Fruit fly (Drosophila melanogaster) whole organism, embryonic: ENCODE measurements around the gene PEK.

Experiments
- Awh ChIP-seq: fragments of 200-800 bp; sonication (Bioruptor generic); IDR thresholded peaks from 2 replicates; pipeline ENCODE4, ENCODE4 v1.3.6; 2022; ENCODE audit warnings: missing biosample characterization, missing genetic modification characterization
- CG10654 ChIP-seq: fragments of 200-800 bp; sonication (Bioruptor generic); optimal IDR thresholded peaks from 2 replicates; lab custom pipeline; 2016; ENCODE audit warnings: missing biosample characterization, missing genetic modification characterization
- CG10959 ChIP-seq: fragments of 200-800 bp; sonication (Bioruptor generic); IDR thresholded peaks from 2 replicates; pipeline ENCODE4 v1.3.6; 2022; ENCODE audit warnings: missing biosample characterization, missing genetic modification characterization
- CG12104 ChIP-seq: fragments of 200-800 bp; sonication (Bioruptor generic); optimal IDR thresholded peaks from 3 replicates; lab custom pipeline; 2016; ENCODE audit warnings: missing biosample characterization, missing genetic modification characterization
- CG12219 ChIP-seq: fragments of 200-800 bp; sonication (Bioruptor generic); optimal IDR thresholded peaks from 3 replicates; lab custom pipeline; 2018; ENCODE audit warnings: missing biosample characterization, mild to moderate bottlenecking, missing genetic modification characterization
- CG12391 ChIP-seq: fragments of 200-800 bp; sonication (Bioruptor generic); optimal IDR thresholded peaks from 3 replicates; lab custom pipeline; 2018; ENCODE audit warnings: missing biosample characterization, mild to moderate bottlenecking, missing genetic modification characterization, moderate library complexity
- CG12659 ChIP-seq: fragments of 200-800 bp; sonication (Bioruptor generic); optimal IDR thresholded peaks from 3 replicates; lab custom pipeline; 2017; ENCODE audit warnings: mild to moderate bottlenecking, missing biosample characterization, missing genetic modification reagents, missing genetic modification characterization
- CG14014 ChIP-seq: fragments of 200-800 bp; sonication (Bioruptor generic); IDR thresholded peaks from 2 replicates; pipeline ENCODE4 v1.3.6; 2022; ENCODE audit warnings: missing biosample characterization, missing genetic modification characterization
- CG14050 ChIP-seq: fragments of 200-800 bp; sonication (Bioruptor generic); IDR thresholded peaks from 3 replicates; pipeline ENCODE4 v1.3.6; 2022; ENCODE audit warnings: missing biosample characterization, missing genetic modification characterization
- CG14860 ChIP-seq: fragments of 200-800 bp; sonication (Bioruptor generic); IDR thresholded peaks from 3 replicates; pipeline ENCODE4 v1.3.6; 2022; ENCODE audit warnings: missing biosample characterization, missing genetic modification characterization; ENCODE audit not compliant: partially characterized antibody
- CG15514 ChIP-seq: fragments of 200-800 bp; sonication (Bioruptor generic); optimal IDR thresholded peaks from 3 replicates; lab custom pipeline; 2017; ENCODE audit warnings: missing biosample characterization, missing genetic modification characterization, mild to moderate bottlenecking, moderate library complexity, missing genetic modification reagents
- CG15601 ChIP-seq: fragments of 200-800 bp; sonication (Bioruptor generic); optimal IDR thresholded peaks from 3 replicates; lab custom pipeline; 2019; ENCODE audit warnings: missing biosample characterization, mild to moderate bottlenecking, missing genetic modification characterization, moderate library complexity
- CG16779 ChIP-seq: fragments of 200-800 bp; sonication (Bioruptor generic); IDR thresholded peaks from 2 replicates; pipeline ENCODE4 v1.3.6; 2022; ENCODE audit warnings: missing biosample characterization, missing genetic modification characterization
- CG17328 ChIP-seq: fragments of 200-800 bp; sonication (Bioruptor generic); IDR thresholded peaks from 2 replicates; pipeline ENCODE4 v1.3.6; 2022; ENCODE audit warnings: missing biosample characterization, missing genetic modification characterization
- CG17612 ChIP-seq: fragments of 200-800 bp; sonication (Bioruptor generic); IDR thresholded peaks from 2 replicates; pipeline ENCODE4 v1.3.6; 2022; ENCODE audit warnings: missing biosample characterization, missing genetic modification characterization
- CG2875 ChIP-seq: fragments of 200-800 bp; sonication (Bioruptor generic); optimal IDR thresholded peaks from 2 replicates; lab custom pipeline; 2017; ENCODE audit warnings: missing biosample characterization, mild to moderate bottlenecking, missing genetic modification characterization, missing genetic modification reagents
- CG2889 ChIP-seq: fragments of 200-800 bp; sonication (Bioruptor generic); IDR thresholded peaks from 3 replicates; pipeline ENCODE4 v1.3.6; 2022; ENCODE audit warnings: missing biosample characterization, missing genetic modification characterization
- CG3407 ChIP-seq: fragments of 200-800 bp; sonication (Bioruptor generic); optimal IDR thresholded peaks from 2 replicates; lab custom pipeline; 2018; ENCODE audit warnings: missing biosample characterization, mild to moderate bottlenecking, missing genetic modification characterization
- CG42726 ChIP-seq: fragments of 200-800 bp; sonication (Bioruptor generic); IDR thresholded peaks from 2 replicates; pipeline ENCODE4 v1.3.6; 2022; ENCODE audit warnings: missing biosample characterization, missing genetic modification characterization; ENCODE audit not compliant: partially characterized antibody
- CG4404 ChIP-seq: fragments of 200-800 bp; sonication (Bioruptor generic); IDR thresholded peaks from 2 replicates; pipeline ENCODE4 v1.3.6; 2022; ENCODE audit warnings: missing biosample characterization, missing genetic modification characterization
- CG5180 ChIP-seq: fragments of 200-800 bp; sonication (Bioruptor generic); optimal IDR thresholded peaks from 3 replicates; lab custom pipeline; 2017; ENCODE audit warnings: missing biosample characterization, missing genetic modification characterization, mild to moderate bottlenecking, moderate library complexity, missing genetic modification reagents
- CG6254 ChIP-seq: fragments of 200-800 bp; sonication (Bioruptor generic); optimal IDR thresholded peaks from 3 replicates; lab custom pipeline; 2017; ENCODE audit warnings: mild to moderate bottlenecking, missing biosample characterization, missing genetic modification reagents, missing genetic modification characterization
- CG8089 ChIP-seq: fragments of 200-800 bp; sonication (Bioruptor generic); optimal IDR thresholded peaks from 3 replicates; lab custom pipeline; 2016; ENCODE audit warnings: missing biosample characterization, missing genetic modification characterization
- CG9609 ChIP-seq: fragments of 200-800 bp; sonication (Bioruptor generic); optimal IDR thresholded peaks from 3 replicates; lab custom pipeline; 2016; ENCODE audit warnings: missing biosample characterization, missing genetic modification characterization
- Dek ChIP-seq: fragments of 200-800 bp; sonication (Bioruptor generic); optimal IDR thresholded peaks from 3 replicates; lab custom pipeline; 2019; ENCODE audit warnings: missing biosample characterization, mild to moderate bottlenecking, missing genetic modification characterization, moderate library complexity
- Ets97D ChIP-seq: fragments of 200-800 bp; sonication (Bioruptor generic); optimal IDR thresholded peaks from 3 replicates; lab custom pipeline; 2016; ENCODE audit warnings: missing biosample characterization, missing genetic modification characterization
- Fer3 ChIP-seq: fragments of 200-800 bp; sonication (Bioruptor generic); optimal IDR thresholded peaks from 2 replicates; lab custom pipeline; 2018; ENCODE audit warnings: missing biosample characterization, mild to moderate bottlenecking, missing genetic modification characterization, moderate library complexity
- HmgD ChIP-seq: fragments of 200-800 bp; sonication (Bioruptor generic); optimal IDR thresholded peaks from 3 replicates; lab custom pipeline; 2016; ENCODE audit warnings: missing biosample characterization, missing genetic modification characterization
- Hr51 ChIP-seq, 2 experiments: fragments of 200-800 bp; sonication (Bioruptor generic); optimal IDR thresholded peaks; 2 replicates in 1 of 2; 3 replicates in 1 of 2; lab custom pipeline; 2016 to 2018; ENCODE audit warnings: missing biosample characterization in 2 of 2, missing genetic modification characterization in 2 of 2, mild to moderate bottlenecking in 1 of 2, moderate library complexity in 1 of 2
- Hsf ChIP-seq: fragments of 200-800 bp; sonication (Bioruptor generic); optimal IDR thresholded peaks from 3 replicates; lab custom pipeline; 2016; ENCODE audit warnings: missing biosample characterization, missing genetic modification characterization
- Med ChIP-seq: fragments of 200-800 bp; sonication (Bioruptor generic); peaks from one replicate; lab custom pipeline; 2016; ENCODE audit warnings: missing biosample characterization, missing genetic modification characterization, mild to moderate bottlenecking, inconsistent platforms, moderate library complexity
- Nf-YB ChIP-seq: fragments of 200-800 bp; sonication (Bioruptor generic); optimal IDR thresholded peaks from 3 replicates; lab custom pipeline; 2019; ENCODE audit warnings: missing biosample characterization, mild to moderate bottlenecking, missing genetic modification characterization, moderate library complexity
- Nf-YC ChIP-seq: fragments of 200-800 bp; optimal IDR thresholded peaks from 3 replicates; lab custom pipeline; 2019; ENCODE audit warnings: missing biosample characterization, mild to moderate bottlenecking, missing genetic modification characterization, moderate library complexity
- TFAM ChIP-seq: fragments of 200-800 bp; sonication (Bioruptor generic); optimal IDR thresholded peaks from 2 replicates; lab custom pipeline; 2017; ENCODE audit warnings: missing biosample characterization, missing genetic modification characterization, inconsistent platforms
- Trl ChIP-seq, 3 experiments: fragments of >200 bp in 2 of 3; fragments of 200-800 bp in 1 of 3; sonication (Bioruptor generic) in 1 of 3; optimal IDR thresholded peaks; 2 replicates in 1 of 3; 3 replicates in 2 of 3; lab custom pipeline; 2016 to 2017; ENCODE audit warnings: missing biosample characterization in 1 of 3, missing genetic modification characterization in 1 of 3
- Xrp1 ChIP-seq: fragments of 200-800 bp; sonication (Bioruptor generic); IDR thresholded peaks from 2 replicates; pipeline ENCODE4 v1.3.6; 2022; ENCODE audit warnings: missing biosample characterization, missing genetic modification characterization
- ase ChIP-seq: fragments of 200-800 bp; sonication (Bioruptor generic); IDR thresholded peaks from 3 replicates; pipeline ENCODE4 v1.3.6; 2022; ENCODE audit warnings: missing biosample characterization, missing genetic modification characterization
- crol ChIP-seq: fragments of 200-800 bp; sonication (Bioruptor generic); IDR thresholded peaks from 2 replicates; pipeline ENCODE4 v1.3.6; 2022; ENCODE audit warnings: missing biosample characterization, missing genetic modification characterization
- fd3F ChIP-seq: fragments of 200-800 bp; sonication (Bioruptor generic); optimal IDR thresholded peaks from 2 replicates; lab custom pipeline; 2018; ENCODE audit warnings: missing biosample characterization, mild to moderate bottlenecking, missing genetic modification characterization, moderate library complexity
- gcm2 ChIP-seq: fragments of 200-800 bp; sonication (Bioruptor generic); optimal IDR thresholded peaks from 2 replicates; lab custom pipeline; 2016; ENCODE audit warnings: missing biosample characterization, missing genetic modification characterization
- maf-S ChIP-seq: fragments of 200-800 bp; sonication (Bioruptor generic); optimal IDR thresholded peaks from 2 replicates; lab custom pipeline; 2016; ENCODE audit warnings: missing biosample characterization, missing genetic modification characterization
- nerfin-2 ChIP-seq: fragments of 200-800 bp; sonication (Bioruptor generic); IDR thresholded peaks from 2 replicates; pipeline ENCODE4 v1.3.6; 2022; ENCODE audit warnings: missing biosample characterization, missing genetic modification characterization; ENCODE audit not compliant: partially characterized antibody
- peb ChIP-seq: fragments of 200-800 bp; sonication (Bioruptor generic); IDR thresholded peaks from 2 replicates; pipeline ENCODE4 v1.3.6; 2022; ENCODE audit warnings: missing biosample characterization, missing genetic modification characterization
- phol ChIP-seq: fragments of 200-800 bp; sonication (Bioruptor generic); optimal IDR thresholded peaks from 3 replicates; lab custom pipeline; 2018; ENCODE audit warnings: missing biosample characterization, mild to moderate bottlenecking, missing genetic modification characterization, moderate library complexity
- ranshi ChIP-seq: fragments of 200-800 bp; sonication (Bioruptor generic); IDR thresholded peaks from 2 replicates; pipeline ENCODE4 v1.3.6; 2022; ENCODE audit warnings: missing biosample characterization, missing genetic modification characterization
- sim ChIP-seq: fragments of 200-800 bp; sonication (Bioruptor generic); IDR thresholded peaks from 2 replicates; pipeline ENCODE4 v1.3.6; 2022; ENCODE audit warnings: missing biosample characterization, missing genetic modification characterization
- sima ChIP-seq: fragments of 200-800 bp; sonication (Bioruptor generic); optimal IDR thresholded peaks from 2 replicates; lab custom pipeline; 2016; ENCODE audit warnings: missing biosample characterization, missing genetic modification characterization
- so ChIP-seq: fragments of 200-800 bp; sonication (Bioruptor generic); IDR thresholded peaks from 3 replicates; pipeline ENCODE4 v1.3.6; 2022; ENCODE audit warnings: missing biosample characterization, missing genetic modification characterization
- tup ChIP-seq: fragments of 200-800 bp; sonication (Bioruptor generic); optimal IDR thresholded peaks from 2 replicates; lab custom pipeline; 2016; ENCODE audit warnings: missing biosample characterization, mild to moderate bottlenecking, missing genetic modification characterization, moderate library complexity
- vfl ChIP-seq: fragments of 200-800 bp; sonication (Bioruptor generic); optimal IDR thresholded peaks from 2 replicates; lab custom pipeline; 2016; ENCODE audit warnings: missing biosample characterization, missing genetic modification characterization
- vnd ChIP-seq: fragments of 200-800 bp; sonication (Bioruptor generic); IDR thresholded peaks from 3 replicates; pipeline ENCODE4 v1.3.6; 2022; ENCODE audit warnings: missing biosample characterization, missing genetic modification characterization; ENCODE audit not compliant: partially characterized antibody

The PEK gene

DNA sequence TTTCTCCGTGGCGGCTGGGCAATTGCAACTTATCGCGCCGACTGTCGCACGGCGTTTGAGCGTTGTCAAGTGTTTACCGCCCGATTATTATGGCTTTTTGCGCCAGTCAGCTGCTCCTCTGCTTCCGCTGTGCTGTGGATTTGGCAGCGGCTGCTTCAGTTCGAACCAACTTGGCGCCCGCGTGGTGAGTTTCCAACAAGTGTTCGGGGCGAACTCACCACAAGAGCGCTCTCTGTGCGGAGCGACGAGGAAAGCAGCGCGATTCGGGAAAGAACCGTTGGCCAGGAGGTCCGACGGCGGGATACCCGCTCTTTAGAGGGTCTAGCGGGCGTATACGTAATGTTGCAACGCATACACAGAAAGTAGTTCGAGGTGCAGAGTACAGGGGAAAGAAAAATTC lies 38.1 kb upstream of the PEK start, which contains the start of gene NKCC (continued):
- no peak for TF ChIP-seq Trl (optimal IDR thresholded peaks at IDR 0.05; lab: Kevin White, UChicago)
- TF ChIP-seq Trl (GFP tag; optimal IDR thresholded peaks at IDR 0.05; lab: Kevin White, UChicago) = no peak
- TF ChIP-seq CG5180 (GFP tag; lab: Kevin White, UChicago) = peak; percentile 86
- no peak for TF ChIP-seq sim (GFP tag; lab: Robert Waterston, UW)
- no peak for TF ChIP-seq CG10654
- no peak for TF ChIP-seq CG4404
- TF ChIP-seq CG2889 (GFP tag; lab: Robert Waterston, UW) = no peak
- no peak for TF ChIP-seq CG8089 (GFP tag; lab: Kevin White, UChicago)
- no peak for TF ChIP-seq CG3407 (GFP tag; lab: Kevin White, UChicago)
- TF ChIP-seq CG16779 (GFP tag; lab: Robert Waterston, UW) = no peak
- no peak for TF ChIP-seq CG17612
- no peak for TF ChIP-seq ase
- TF ChIP-seq gcm2 (GFP tag; lab: Kevin White, UChicago) = no peak
- TF ChIP-seq ranshi = no peak
- no peak for TF ChIP-seq sima
- TF ChIP-seq CG9609 = no peak
- no peak for TF ChIP-seq CG14860 (GFP tag; lab: Robert Waterston, UW)
- no peak for TF ChIP-seq Nf-YB (GFP tag; lab: Kevin White, UChicago)
- TF ChIP-seq phol (tag; lab: Kevin White, UChicago) = no peak
- TF ChIP-seq tup = no peak
- TF ChIP-seq CG14014 (GFP tag; lab: Robert Waterston, UW) = 0 out of 2 replicates have a peak, but pooled peaks have one; percentile 12
- no peak for TF ChIP-seq CG12104 (GFP tag; lab: Kevin White, UChicago)
- peak; percentile 25 for TF ChIP-seq CG15514
- 0 out of 3 replicates have a peak, but pooled peaks have one; percentile 15 for TF ChIP-seq vnd (GFP tag; lab: Robert Waterston, UW)
- no peak for TF ChIP-seq Ets97D (GFP tag; lab: Kevin White, UChicago)
- no peak for TF ChIP-seq CG12391 (tag; lab: Kevin White, UChicago)
- no peak for TF ChIP-seq Xrp1 (GFP tag; lab: Robert Waterston, UW)
- no peak for TF ChIP-seq so (GFP tag; lab: Robert Waterston, UW)
- no peak for TF ChIP-seq vfl (GFP tag; lab: Kevin White, UChicago)
- no peak for TF ChIP-seq Nf-YC
- TF ChIP-seq Dek (tag; lab: Kevin White, UChicago) = no peak
- no peak for TF ChIP-seq peb (GFP tag; lab: Robert Waterston, UW)
- peak; percentile 82 for TF ChIP-seq Med (GFP tag; lab: Kevin White, UChicago)
- TF ChIP-seq CG10959 (GFP tag; lab: Robert Waterston, UW) = no peak
- no peak for TF ChIP-seq CG2875 (GFP tag; lab: Kevin White, UChicago)
- TF ChIP-seq fd3F = no peak
- no peak for TF ChIP-seq CG15601
- TF ChIP-seq CG14050 = no peak
- no peak for TF ChIP-seq crol (GFP tag; lab: Robert Waterston, UW)
- no peak for TF ChIP-seq HmgD (GFP tag; lab: Kevin White, UChicago)
- no peak for TF ChIP-seq TFAM (GFP tag; lab: Kevin White, UChicago)
- no peak for TF ChIP-seq Fer3 (tag; lab: Kevin White, UChicago)
- TF ChIP-seq Hr51 (GFP tag; optimal IDR thresholded peaks at IDR 0.05; lab: Kevin White, UChicago) = no peak
- TF ChIP-seq Hsf (GFP tag; lab: Kevin White, UChicago) = no peak
- no peak for TF ChIP-seq Awh
- no peak for TF ChIP-seq maf-S (GFP tag; lab: Kevin White, UChicago)
- no peak for TF ChIP-seq CG12659
- TF ChIP-seq nerfin-2 (GFP tag; lab: Robert Waterston, UW) = no peak
- TF ChIP-seq CG12219 (GFP tag; lab: Kevin White, UChicago) = no peak
- TF ChIP-seq CG17328 (GFP tag; lab: Robert Waterston, UW) = no peak
- TF ChIP-seq CG6254 (GFP tag; lab: Kevin White, UChicago) = no peak
- TF ChIP-seq CG42726 (GFP tag; lab: Robert Waterston, UW) = no peak
